Worm (Caenorhabditis elegans): Measurements from ENCODE around the gene F57B9.3.

- TF ChIP-seq dao-5 (tag; optimal IDR thresholded peaks at IDR 0.05): no peak
- no peak for TF ChIP-seq W03F9.2 (tag; optimal IDR thresholded peaks at IDR 0.05)
- TF ChIP-seq him-1 (tag; optimal IDR thresholded peaks at IDR 0.05): no peak
These were observed 24.8 kb upstream of the F57B9.3 start for ce11 chrIII:6914840-6915239.
